Worm (Caenorhabditis elegans): ENCODE data around the gene H12C20.7.

Gene H12C20.7

ce11 chrV:11541284-11541683 is 31.5 kb downstream of the H12C20.7 start:
- no peak for TF ChIP-seq ztf-11 (tag; optimal IDR thresholded peaks at IDR 0.05)
- no peak for TF ChIP-seq Y55F3AM.14 (GFP tag; optimal IDR thresholded peaks at IDR 0.05)
- no peak for TF ChIP-seq sem-4 (tag; optimal IDR thresholded peaks at IDR 0.05)
- TF ChIP-seq blmp-1 (tag; optimal IDR thresholded peaks at IDR 0.05; ENCODE audit: insufficient read depth): no peak
- no peak for TF ChIP-seq dmd-4 (tag; optimal IDR thresholded peaks at IDR 0.05)
- TF ChIP-seq peb-1 (tag; optimal IDR thresholded peaks at IDR 0.05): no peak

DNA sequence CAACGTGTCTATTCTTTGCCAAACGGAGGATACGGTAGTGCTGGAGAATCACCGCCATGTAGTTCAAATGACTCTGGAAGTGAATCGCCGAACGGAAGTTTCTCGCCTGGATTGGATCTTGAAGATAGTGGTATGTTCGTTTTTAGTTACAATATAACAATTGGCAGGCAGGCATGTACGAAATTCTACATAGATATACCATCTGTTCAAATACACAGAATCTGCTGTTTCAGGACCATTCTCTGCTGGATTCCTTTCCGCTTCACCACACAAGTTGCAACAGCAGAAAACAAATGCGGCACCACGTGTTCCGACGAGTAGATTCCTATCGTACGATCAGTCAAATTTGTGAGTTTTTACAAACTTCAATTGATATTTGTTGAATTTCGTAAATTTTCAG is 33.3 kb downstream of the H12C20.7 start:
- TF ChIP-seq nhr-237 (tag; optimal IDR thresholded peaks at IDR 0.05): no peak
- TF ChIP-seq egl-27 (tag; optimal IDR thresholded peaks at IDR 0.05): no peak
- no peak for TF ChIP-seq nhr-10 (tag; optimal IDR thresholded peaks at IDR 0.05)
- TF ChIP-seq ztf-11 (tag; optimal IDR thresholded peaks at IDR 0.05): no peak
- no peak for TF ChIP-seq blmp-1 (tag; optimal IDR thresholded peaks at IDR 0.05; ENCODE audit: insufficient read depth)
- TF ChIP-seq nhr-77 (tag; optimal IDR thresholded peaks at IDR 0.05): no peak
- TF ChIP-seq skn-1 (tag; optimal IDR thresholded peaks at IDR 0.05): no peak
- no peak for TF ChIP-seq aly-2 (tag; optimal IDR thresholded peaks at IDR 0.05)
- TF ChIP-seq dmd-4 (tag; optimal IDR thresholded peaks at IDR 0.05): no peak
- TF ChIP-seq F13H6.1 (tag; optimal IDR thresholded peaks at IDR 0.05): no peak
- TF ChIP-seq mab-5 (tag; optimal IDR thresholded peaks at IDR 0.05): no peak
- TF ChIP-seq nhr-21 (tag; optimal IDR thresholded peaks at IDR 0.05): no peak
- TF ChIP-seq lin-39 (tag; optimal IDR thresholded peaks at IDR 0.05): no peak
- TF ChIP-seq nhr-11 (tag; optimal IDR thresholded peaks at IDR 0.05): no peak

- TF ChIP-seq F13H6.1 (tag; optimal IDR thresholded peaks at IDR 0.05): no peak
- TF ChIP-seq unc-55 (GFP tag; optimal IDR thresholded peaks at IDR 0.05): no peak
- no peak for TF ChIP-seq ceh-82 (tag; optimal IDR thresholded peaks at IDR 0.05)
- TF ChIP-seq Y55F3AM.14 (GFP tag; optimal IDR thresholded peaks at IDR 0.05): no peak
- peak; percentile 14 for TF ChIP-seq C34F6.9 (tag; optimal IDR thresholded peaks at IDR 0.05)
Observed at ce11 chrV:11536667-11537066, 36.1 kb downstream of the H12C20.7 start.

DNA sequence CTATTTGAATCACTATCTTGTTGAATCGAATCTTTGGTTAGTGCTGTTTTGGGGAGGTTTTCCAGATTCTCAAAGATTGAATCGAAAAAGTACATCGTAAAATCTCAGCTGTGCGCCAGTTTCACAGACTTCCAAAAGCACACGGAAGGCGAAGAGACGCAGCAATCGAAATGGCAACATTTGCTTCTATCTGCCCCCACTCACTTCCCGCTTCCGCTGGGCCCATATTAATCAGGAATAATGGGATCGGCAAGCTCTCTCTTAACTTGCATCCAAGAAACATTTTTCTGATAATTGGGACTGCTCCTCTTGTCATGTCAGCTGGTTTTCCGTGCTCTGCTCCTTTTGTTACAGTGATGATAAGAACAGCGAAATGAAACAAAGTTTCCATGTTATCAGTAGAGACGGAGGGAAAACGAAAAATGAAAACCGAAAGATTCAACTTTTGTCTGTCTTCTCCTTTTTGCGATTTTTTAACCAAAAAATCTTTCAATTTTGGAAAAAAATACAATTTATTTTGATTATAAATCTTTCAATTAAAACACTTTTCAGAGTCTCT is 37.2 kb downstream of the H12C20.7 start:
- TF ChIP-seq crh-2 (tag; optimal IDR thresholded peaks at IDR 0.05): peak; percentile 60
- TF ChIP-seq mab-5 (tag; optimal IDR thresholded peaks at IDR 0.05): peak; percentile 19
- peak; percentile 26 for TF ChIP-seq C34F6.9 (tag; optimal IDR thresholded peaks at IDR 0.05)
- peak; percentile 68 for TF ChIP-seq sma-9 (GFP tag; optimal IDR thresholded peaks at IDR 0.05)
- TF ChIP-seq sma-9 (tag; optimal IDR thresholded peaks at IDR 0.05): no peak
- TF ChIP-seq aly-2 (tag; optimal IDR thresholded peaks at IDR 0.05): no peak
- TF ChIP-seq sem-4 (tag; optimal IDR thresholded peaks at IDR 0.05): peak; percentile 16
- no peak for TF ChIP-seq ztf-4 (tag; optimal IDR thresholded peaks at IDR 0.05)
- peak; percentile 70 for TF ChIP-seq fos-1 (tag; optimal IDR thresholded peaks at IDR 0.05)
- peak; percentile 64 for TF ChIP-seq F13H6.1 (tag; optimal IDR thresholded peaks at IDR 0.05)
- peak in 1 of 2 experiments; percentile 27 for TF ChIP-seq lsy-2 (tag; optimal IDR thresholded peaks at IDR 0.05)
- peak; percentile 38 for TF ChIP-seq nhr-129 (tag; optimal IDR thresholded peaks at IDR 0.05)
- TF ChIP-seq R02D3.7 (tag; optimal IDR thresholded peaks at IDR 0.05): no peak

DNA sequence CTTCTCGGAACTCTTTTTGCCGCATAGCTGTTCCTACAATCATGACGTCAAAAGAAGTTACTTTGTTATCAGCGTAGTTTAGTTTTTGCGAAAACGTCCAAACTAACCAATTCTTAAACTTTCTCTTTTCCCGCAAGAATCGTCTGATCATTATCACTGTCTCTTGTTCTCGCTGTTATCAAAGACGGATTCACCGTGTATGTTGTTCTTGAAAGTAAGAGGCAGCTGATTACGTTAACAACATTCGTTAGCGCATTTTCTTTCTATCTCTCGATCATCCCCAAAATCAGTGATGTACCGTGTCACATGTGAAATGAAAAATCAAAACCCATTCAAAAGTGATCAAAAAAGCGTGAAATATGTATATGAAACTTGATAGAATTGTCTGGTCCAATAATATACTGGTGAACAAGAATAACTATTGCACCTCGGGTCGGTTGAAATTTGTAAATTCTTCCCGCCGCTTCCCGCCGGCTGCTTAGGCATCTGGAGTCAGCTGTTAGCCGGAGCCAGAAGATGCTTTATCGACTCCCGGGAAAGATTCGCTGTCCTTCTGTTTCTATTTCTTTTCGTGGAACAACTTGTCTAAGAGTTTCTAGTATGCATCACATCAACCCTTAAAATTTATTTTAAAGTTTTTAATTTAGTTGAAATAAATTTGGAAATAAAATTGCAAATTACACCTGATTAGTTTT is 38.1 kb downstream of the H12C20.7 start:
- TF ChIP-seq nhr-12 (tag; optimal IDR thresholded peaks at IDR 0.05) (no peak), Y55F3AM.14 (GFP tag; optimal IDR thresholded peaks at IDR 0.05) (no peak), zag-1 (tag; optimal IDR thresholded peaks at IDR 0.05) (no peak), mdl-1 (tag; optimal IDR thresholded peaks at IDR 0.05) (no peak), nhr-237 (tag; optimal IDR thresholded peaks at IDR 0.05) (no peak), ceh-16 (tag; optimal IDR thresholded peaks at IDR 0.05) (no peak), egl-27 (tag; optimal IDR thresholded peaks at IDR 0.05) (peak; percentile 19), mab-5 (tag; optimal IDR thresholded peaks at IDR 0.05) (no peak), R02D3.7 (tag; optimal IDR thresholded peaks at IDR 0.05) (no peak), unc-39 (tag; optimal IDR thresholded peaks at IDR 0.05) (no peak), ceh-82 (tag; optimal IDR thresholded peaks at IDR 0.05) (no peak), sma-9 (GFP tag; optimal IDR thresholded peaks at IDR 0.05) (peak; percentile 87), sma-9 (tag; optimal IDR thresholded peaks at IDR 0.05) (no peak), fos-1 (tag; optimal IDR thresholded peaks at IDR 0.05) (peak; percentile 93), nhr-21 (tag; optimal IDR thresholded peaks at IDR 0.05) (peak; percentile 56), F13H6.1 (tag; optimal IDR thresholded peaks at IDR 0.05) (peak; percentile 7), blmp-1 (tag; optimal IDR thresholded peaks at IDR 0.05; ENCODE audit: insufficient read depth) (peak; percentile 96), crh-2 (tag; optimal IDR thresholded peaks at IDR 0.05) (peak; percentile 60), gmeb-1 (tag; optimal IDR thresholded peaks at IDR 0.05) (peak; percentile 65), ZK546.5 (tag; optimal IDR thresholded peaks at IDR 0.05) (no peak), nhr-129 (tag; optimal IDR thresholded peaks at IDR 0.05) (peak; percentile 58), sem-4 (tag; optimal IDR thresholded peaks at IDR 0.05) (no peak), nhr-25 (tag; optimal IDR thresholded peaks at IDR 0.05) (peak; percentile 50), sma-3 (GFP tag; optimal IDR thresholded peaks at IDR 0.05) (peak; percentile 43), lin-13 (GFP tag; optimal IDR thresholded peaks at IDR 0.05) (no peak), nhr-10 (tag; optimal IDR thresholded peaks at IDR 0.05) (no peak), lsy-2 (tag; optimal IDR thresholded peaks at IDR 0.05) (peak in 1 of 2 experiments; percentile 29), nhr-6 (tag; optimal IDR thresholded peaks at IDR 0.05) (no peak), nhr-23 (tag; optimal IDR thresholded peaks at IDR 0.05) (no peak)

Measured in whole organism, L2 larva.